Worm (Caenorhabditis elegans) whole organism, mixed stage, embryonic: ENCODE measurements around the gene soc-2.

Source experiments
- M03D4.4 ChIP-seq: sonication (generic microtip); optimal IDR thresholded peaks from 2 replicates; lab custom pipeline; 2017; ENCODE audit warnings: mild to moderate bottlenecking, missing genetic modification characterization, missing compliant biosample characterization
- bed-3 ChIP-seq: fragments of 200-800 bp; sonication (Bioruptor generic); optimal IDR thresholded peaks from 3 replicates; lab custom pipeline; 2018; ENCODE audit warnings: mild to moderate bottlenecking, missing genetic modification characterization, moderate library complexity, missing compliant biosample characterization
- ceh-39 ChIP-seq: fragments of 150-350 bp; optimal IDR thresholded peaks from 2 replicates; lab custom pipeline; 2014; ENCODE audit warnings: missing biosample characterization, missing genetic modification characterization
- ceh-43 ChIP-seq: fragments of 200-800 bp; sonication (Bioruptor generic); optimal IDR thresholded peaks from 2 replicates; lab custom pipeline; 2018; ENCODE audit warnings: mild to moderate bottlenecking, missing genetic modification characterization, moderate library complexity, missing compliant biosample characterization
- ceh-83 ChIP-seq: fragments of 200-800 bp; sonication (Bioruptor generic); optimal IDR thresholded peaks from 2 replicates; lab custom pipeline; 2018; ENCODE audit warnings: mild to moderate bottlenecking, missing genetic modification characterization, missing compliant biosample characterization
- ces-1 ChIP-seq: fragments of 150-350 bp; optimal IDR thresholded peaks from 2 replicates; lab custom pipeline; 2014; ENCODE audit warnings: missing biosample characterization, missing genetic modification reagents, missing genetic modification characterization
- drap-1 ChIP-seq: fragments of 200-800 bp; sonication (Bioruptor generic); optimal IDR thresholded peaks from 3 replicates; lab custom pipeline; 2018; ENCODE audit warnings: mild to moderate bottlenecking, missing genetic modification characterization, missing compliant biosample characterization
- elt-3 ChIP-seq: fragments of 150-350 bp; optimal IDR thresholded peaks from 2 replicates; lab custom pipeline; 2014; ENCODE audit warnings: missing biosample characterization, missing genetic modification characterization
- flh-1 ChIP-seq: fragments of 200-800 bp; sonication (Bioruptor generic); optimal IDR thresholded peaks from 2 replicates; lab custom pipeline; 2018; ENCODE audit warnings: mild to moderate bottlenecking, missing genetic modification characterization, moderate library complexity, missing compliant biosample characterization
- ham-2 ChIP-seq: fragments of 200-800 bp; sonication (Bioruptor generic); optimal IDR thresholded peaks from 2 replicates; lab custom pipeline; 2018; ENCODE audit warnings: mild to moderate bottlenecking, missing genetic modification characterization, missing compliant biosample characterization
- hlh-1 ChIP-seq: fragments of 150-350 bp; optimal IDR thresholded peaks from 2 replicates; lab custom pipeline; 2014; ENCODE audit warnings: missing biosample characterization, missing genetic modification reagents, missing genetic modification characterization
- lin-32 ChIP-seq: fragments of 200-800 bp; sonication (Bioruptor generic); optimal IDR thresholded peaks from 2 replicates; lab custom pipeline; 2018; ENCODE audit warnings: mild to moderate bottlenecking, missing genetic modification characterization, missing compliant biosample characterization
- lsy-2 ChIP-seq: fragments of 150-350 bp; optimal IDR thresholded peaks from 2 replicates; lab custom pipeline; 2014; ENCODE audit warnings: missing biosample characterization, missing genetic modification characterization
- mab-5 ChIP-seq: fragments of 150-350 bp; optimal IDR thresholded peaks from 2 replicates; lab custom pipeline; 2014; ENCODE audit warnings: missing biosample characterization, missing genetic modification characterization
- mep-1 ChIP-seq: fragments of 150-350 bp; optimal IDR thresholded peaks from 2 replicates; lab custom pipeline; 2017; ENCODE audit warnings: missing biosample characterization, missing genetic modification reagents, missing genetic modification characterization, inconsistent platforms
- mls-2 ChIP-seq: sonication (generic microtip); optimal IDR thresholded peaks from 2 replicates; lab custom pipeline; 2016; ENCODE audit warnings: mild to moderate bottlenecking, missing genetic modification characterization, moderate library complexity, missing compliant biosample characterization
- nhr-12 ChIP-seq: fragments of 150-350 bp; optimal IDR thresholded peaks from 2 replicates; lab custom pipeline; 2014; ENCODE audit warnings: missing biosample characterization, missing genetic modification characterization
- nhr-2 ChIP-seq: fragments of 150-350 bp; optimal IDR thresholded peaks from 2 replicates; lab custom pipeline; 2014; ENCODE audit warnings: missing biosample characterization, missing genetic modification characterization
- nhr-237 ChIP-seq: fragments of 150-350 bp; optimal IDR thresholded peaks from 2 replicates; lab custom pipeline; 2014; ENCODE audit warnings: missing biosample characterization, missing genetic modification characterization
- nhr-28 ChIP-seq: fragments of 150-350 bp; optimal IDR thresholded peaks from 2 replicates; lab custom pipeline; 2014; ENCODE audit warnings: missing biosample characterization, missing genetic modification characterization
- nhr-76 ChIP-seq: sonication (generic microtip); optimal IDR thresholded peaks from 2 replicates; lab custom pipeline; 2017; ENCODE audit warnings: missing biosample characterization, missing genetic modification characterization
- pha-4 ChIP-seq: fragments of 150-350 bp; optimal IDR thresholded peaks from 2 replicates; lab custom pipeline; 2018; ENCODE audit warnings: missing biosample characterization, missing genetic modification reagents, missing genetic modification characterization
- sem-2 ChIP-seq: fragments of 200-800 bp; sonication (Bioruptor generic); optimal IDR thresholded peaks from 2 replicates; lab custom pipeline; 2018; ENCODE audit warnings: mild to moderate bottlenecking, missing genetic modification characterization, missing compliant biosample characterization
- sptf-1 ChIP-seq: sonication (generic microtip); optimal IDR thresholded peaks from 2 replicates; lab custom pipeline; 2017; ENCODE audit warnings: mild to moderate bottlenecking, missing genetic modification characterization, moderate library complexity, missing compliant biosample characterization
- tbx-8 ChIP-seq: fragments of 200-800 bp; sonication (Bioruptor generic); optimal IDR thresholded peaks from 2 replicates; lab custom pipeline; 2018; ENCODE audit warnings: mild to moderate bottlenecking, missing genetic modification characterization, moderate library complexity, missing compliant biosample characterization
- unc-120 ChIP-seq: sonication (generic microtip); optimal IDR thresholded peaks from 2 replicates; lab custom pipeline; 2017; ENCODE audit warnings: missing genetic modification characterization, missing compliant biosample characterization; ENCODE audit not compliant: poor library complexity, severe bottlenecking
- unc-39 ChIP-seq: fragments of 150-350 bp; optimal IDR thresholded peaks from 2 replicates; lab custom pipeline; 2014; ENCODE audit warnings: missing biosample characterization, missing genetic modification characterization
- unc-62 ChIP-seq: fragments of 150-350 bp; optimal IDR thresholded peaks from 2 replicates; lab custom pipeline; 2014; ENCODE audit warnings: missing biosample characterization, missing genetic modification reagents, missing genetic modification characterization
- zip-8 ChIP-seq: fragments of 150-350 bp; optimal IDR thresholded peaks from 2 replicates; lab custom pipeline; 2014; ENCODE audit warnings: missing biosample characterization, missing genetic modification characterization
- ztf-11 ChIP-seq: fragments of 150-350 bp; optimal IDR thresholded peaks from 2 replicates; lab custom pipeline; 2014; ENCODE audit warnings: missing biosample characterization, missing genetic modification characterization

Gene soc-2

DNA sequence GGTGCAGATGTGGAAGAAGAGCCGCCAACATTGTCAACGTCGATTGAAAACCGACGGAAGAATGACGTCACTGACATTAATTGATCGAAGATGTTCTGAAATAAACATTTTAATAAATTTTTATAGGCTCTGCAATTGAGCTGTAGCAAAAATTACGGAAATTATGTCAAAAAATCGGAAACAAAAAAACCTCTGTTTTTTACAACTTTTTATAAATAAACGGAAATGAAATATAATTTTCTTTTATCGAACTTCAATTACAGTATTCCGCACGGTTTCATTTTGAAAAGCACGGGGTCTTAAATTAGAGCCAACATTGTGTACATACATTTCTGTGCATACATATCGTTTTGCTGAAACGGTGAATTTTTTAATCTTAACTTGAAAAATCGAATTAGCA is at the start of gene soc-2:
soc-2 (minus strand) TSS at position 101 of the 400 bp plus-strand sequence.
- TF ChIP-seq nhr-28 (tag; lab: Kevin White, UChicago) = no peak
- no peak for TF ChIP-seq M03D4.4 (tag; lab: Kevin White, UChicago)
- TF ChIP-seq lsy-2 (tag; lab: Kevin White, UChicago) = no peak
- TF ChIP-seq mls-2 (tag; lab: Kevin White, UChicago) = no peak
- TF ChIP-seq ceh-39 = no peak
- TF ChIP-seq nhr-76 (tag; lab: Kevin White, UChicago) = no peak
- TF ChIP-seq unc-39 = no peak
- no peak for TF ChIP-seq mep-1 (tag; lab: Kevin White, UChicago)
- TF ChIP-seq unc-62 (GFP tag; lab: Kevin White, UChicago) = no peak
- TF ChIP-seq unc-120 (tag; lab: Kevin White, UChicago) = no peak
- TF ChIP-seq, all 35 proteins: peak for 0

- no peak for TF ChIP-seq hlh-1 (tag; lab: Kevin White, UChicago)
- TF ChIP-seq tbx-8 (GFP tag; lab: Kevin White, UChicago) = no peak
- TF ChIP-seq elt-3 (tag; lab: Kevin White, UChicago) = no peak
- no peak for TF ChIP-seq zip-8
- no peak for TF ChIP-seq ceh-43 (GFP tag; lab: Kevin White, UChicago)
- no peak for TF ChIP-seq drap-1 (GFP tag; lab: Kevin White, UChicago)
- TF ChIP-seq mep-1 (tag; lab: Kevin White, UChicago) = no peak
- no peak for TF ChIP-seq unc-39
- TF ChIP-seq nhr-237 (tag; lab: Kevin White, UChicago) = no peak
These were observed 48.5 kb upstream of the soc-2 start for ce11 chrIV:5200813-5201212.

DNA sequence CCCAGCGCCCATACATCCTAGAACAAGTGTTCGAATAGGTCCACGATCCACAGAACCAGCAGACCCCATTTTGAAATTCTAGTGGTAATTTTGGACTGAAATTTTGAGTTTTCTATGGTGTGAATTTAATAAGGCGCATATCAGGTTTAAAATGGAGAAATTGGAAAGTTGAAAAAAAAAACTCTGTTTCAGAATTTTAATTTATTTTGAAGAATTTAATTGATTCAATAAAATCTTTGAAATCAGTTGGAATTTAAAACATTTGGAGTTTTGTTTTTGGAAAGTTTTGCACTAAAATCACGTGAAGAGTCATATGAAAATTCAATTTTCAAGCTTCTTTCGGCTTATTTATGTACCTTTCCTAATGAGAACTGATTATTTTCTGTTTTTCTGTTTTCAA is 43.2 kb upstream of the soc-2 start, which contains the start of gene gpa-18:
gpa-18 (minus strand) TSS at position 101 of the 400 bp plus-strand sequence.
- TF ChIP-seq ceh-83 (no peak), unc-62 (GFP tag; lab: Kevin White, UChicago) (no peak), nhr-2 (tag; lab: Kevin White, UChicago) (no peak), zip-8 (no peak), hlh-1 (tag; lab: Kevin White, UChicago) (no peak), nhr-76 (tag; lab: Kevin White, UChicago) (no peak)

DNA sequence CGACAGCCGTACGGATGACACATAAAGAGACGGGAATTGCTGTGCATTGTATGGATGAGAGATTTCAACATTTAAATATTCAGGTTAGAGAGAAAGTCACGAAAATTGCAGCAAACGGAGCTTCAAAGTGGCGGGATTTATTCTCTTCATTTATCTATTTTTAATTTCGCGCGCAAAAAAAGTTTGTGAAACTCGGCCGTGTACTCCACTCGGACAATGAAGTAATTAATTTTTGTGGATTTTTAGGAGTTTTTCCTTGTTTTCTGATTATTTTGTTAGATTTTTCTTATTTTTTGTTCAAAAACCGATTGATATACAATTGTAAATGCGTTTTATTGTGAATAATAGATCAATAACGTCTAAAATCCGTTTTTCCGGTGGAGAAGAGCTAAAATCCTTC is 35.8 kb upstream of the soc-2 start:
- no peak for TF ChIP-seq mab-5 (tag; lab: Kevin White, UChicago)
- no peak for TF ChIP-seq ces-1 (GFP tag; lab: Kevin White, UChicago)
- no peak for TF ChIP-seq tbx-8 (GFP tag; lab: Kevin White, UChicago)
- no peak for TF ChIP-seq pha-4 (tag; lab: Kevin White, UChicago)
- no peak for TF ChIP-seq lin-32 (GFP tag; lab: Kevin White, UChicago)
- TF ChIP-seq sptf-1 (tag; lab: Kevin White, UChicago) = no peak
- no peak for TF ChIP-seq bed-3 (GFP tag; lab: Kevin White, UChicago)

- TF ChIP-seq nhr-76 (tag; lab: Kevin White, UChicago) (no peak), ham-2 (GFP tag; lab: Kevin White, UChicago) (no peak), hlh-1 (tag; lab: Kevin White, UChicago) (no peak), flh-1 (GFP tag; lab: Kevin White, UChicago) (no peak), nhr-2 (tag; lab: Kevin White, UChicago) (no peak), ceh-39 (no peak), ztf-11 (no peak), unc-39 (no peak), unc-120 (tag; lab: Kevin White, UChicago) (no peak), M03D4.4 (tag; lab: Kevin White, UChicago) (no peak), sptf-1 (tag; lab: Kevin White, UChicago) (no peak), mab-5 (tag; lab: Kevin White, UChicago) (no peak), elt-3 (tag; lab: Kevin White, UChicago) (no peak), nhr-12 (tag; lab: Kevin White, UChicago) (no peak), sem-2 (no peak)
- TF ChIP-seq, all 35 proteins: peak for 0
These were observed 34.4 kb upstream of the soc-2 start, which contains the start of the genes W03F8.6 and mtrf-1L for ce11 chrIV:5186480-5187205. W03F8.6 (minus strand) TSS chrIV:5186580. mtrf-1L (plus strand) TSS chrIV:5187155.
